Worm (Caenorhabditis elegans): Measurements from ENCODE around the gene rbc-2.

The rbc-2 gene

ce11 chrIII:2528621-2529113, at the start of gene rbc-2, which contains the start of the genes Y54F10AM.15 and ndua-8:
Gene rbc-2 (minus strand): TSS chrIII:2528689.
Gene Y54F10AM.15 (minus strand): TSS chrIII:2528679.
Gene ndua-8 (plus strand): TSS chrIII:2529063.
- TF ChIP-seq C34B4.2 (tag; optimal IDR thresholded peaks at IDR 0.05) (no peak), lin-15B (tag; optimal IDR thresholded peaks at IDR 0.05) (peak; percentile 89), F16B12.6 (tag; optimal IDR thresholded peaks at IDR 0.05) (peak; percentile 72), aha-1 (tag; optimal IDR thresholded peaks at IDR 0.05) (peak; percentile 73), lin-13 (GFP tag; optimal IDR thresholded peaks at IDR 0.05) (peak; percentile 94), ceh-88 (GFP tag; IDR thresholded peaks at IDR 0.05) (peak; percentile 77), unc-30 (tag; optimal IDR thresholded peaks at IDR 0.05) (no peak), zag-1 (tag; optimal IDR thresholded peaks at IDR 0.05) (peak; percentile 51), mab-9 (GFP tag; IDR thresholded peaks at IDR 0.05) (peak; percentile 74), jun-1 (tag; optimal IDR thresholded peaks at IDR 0.05) (peak; percentile 85), nhr-12 (tag; optimal IDR thresholded peaks at IDR 0.05) (no peak), ceh-63 (GFP tag; optimal IDR thresholded peaks at IDR 0.05) (no peak), ceh-82 (tag; optimal IDR thresholded peaks at IDR 0.05) (peak; percentile 97 to 98 (median 98)), sup-37 (GFP tag; optimal IDR thresholded peaks at IDR 0.05) (peak; percentile 59), nhr-90 (tag; optimal IDR thresholded peaks at IDR 0.05; ENCODE audit: poor library complexity) (peak; percentile 91), egl-27 (tag; optimal IDR thresholded peaks at IDR 0.05) (peak in 1 of 2 experiments; percentile 74), rnt-1 (tag; optimal IDR thresholded peaks at IDR 0.05) (no peak), lin-39 (tag; optimal IDR thresholded peaks at IDR 0.05) (peak; percentile 93), irx-1 (tag; optimal IDR thresholded peaks at IDR 0.05) (peak; percentile 87), hlh-17 (GFP tag; optimal IDR thresholded peaks at IDR 0.05; ENCODE audit: borderline replicate concordance) (no peak), tlp-1 (tag; optimal IDR thresholded peaks at IDR 0.05) (no peak), ama-1 (optimal IDR thresholded peaks at IDR 0.05) (no peak), ces-1 (GFP tag; optimal IDR thresholded peaks at IDR 0.05) (no peak), lsy-2 (tag; optimal IDR thresholded peaks at IDR 0.05) (peak; percentile 96 to 97), tbx-2 (tag; optimal IDR thresholded peaks at IDR 0.05) (peak; percentile 93), hlh-4 (tag; optimal IDR thresholded peaks at IDR 0.05) (no peak), nhr-47 (tag; optimal IDR thresholded peaks at IDR 0.05) (peak; percentile 97), nhr-85 (tag) (peak; percentile 92), efl-3 (GFP tag; optimal IDR thresholded peaks at IDR 0.05) (no peak), pqm-1 (tag; optimal IDR thresholded peaks at IDR 0.05) (no peak), ceh-8 (GFP tag; optimal IDR thresholded peaks at IDR 0.05) (peak; percentile 52), xbp-1 (tag; optimal IDR thresholded peaks at IDR 0.05) (peak; percentile 93), fkh-4 (tag; optimal IDR thresholded peaks at IDR 0.05; ENCODE audit: borderline replicate concordance) (peak; percentile 49), vab-15 (tag; optimal IDR thresholded peaks at IDR 0.05) (peak; percentile 36), swsn-7 (tag; optimal IDR thresholded peaks at IDR 0.05) (peak; percentile 92), nhr-11 (tag; optimal IDR thresholded peaks at IDR 0.05) (peak; percentile 88), nhr-19 (GFP tag; conservative IDR thresholded peaks at IDR 0.05) (peak; percentile 94), nhr-77 (tag; optimal IDR thresholded peaks at IDR 0.05) (peak; percentile 87), egl-13 (tag; optimal IDR thresholded peaks at IDR 0.05) (peak; percentile 72), snu-23 (GFP tag; optimal IDR thresholded peaks at IDR 0.05) (peak; percentile 96), nhr-76 (tag; optimal IDR thresholded peaks at IDR 0.05) (no peak), nhr-28 (tag; optimal IDR thresholded peaks at IDR 0.05) (no peak), skn-1 (tag; optimal IDR thresholded peaks at IDR 0.05) (peak; percentile 94), lin-14 (GFP tag; optimal IDR thresholded peaks at IDR 0.05) (no peak), pax-3 (tag; optimal IDR thresholded peaks at IDR 0.05) (peak; percentile 84), fkh-8 (tag; optimal IDR thresholded peaks at IDR 0.05) (peak; percentile 96), unc-86 (tag; optimal IDR thresholded peaks at IDR 0.05) (peak; percentile 93), unc-62 (GFP tag; optimal IDR thresholded peaks at IDR 0.05) (no peak), ceh-90 (tag; optimal IDR thresholded peaks at IDR 0.05) (no peak), C16A3.4 (tag; optimal IDR thresholded peaks at IDR 0.05) (peak; percentile 95), ztf-4 (tag; optimal IDR thresholded peaks at IDR 0.05) (peak; percentile 88), alr-1 (tag; optimal IDR thresholded peaks at IDR 0.05; ENCODE audit: borderline replicate concordance) (no peak), hpl-2 (GFP tag; optimal IDR thresholded peaks at IDR 0.05) (peak; percentile 79)
